Worm (Caenorhabditis elegans) whole organism, young adult: ENCODE results near the gene oac-54.

Experiments
- B0035.1 ChIP-seq: sonication (generic microtip); optimal IDR thresholded peaks from 2 replicates; lab custom pipeline; 2016; ENCODE audit warnings: missing genetic modification characterization, mild to moderate bottlenecking, missing compliant biosample characterization, missing genotype, missing genetic modification reagents
- C06A6.2 ChIP-seq: fragments of 200-800 bp; sonication (Bioruptor generic); conservative IDR thresholded peaks from 2 replicates; pipeline ENCODE4 v1.3.6; 2022; ENCODE audit warnings: missing genetic modification characterization, missing compliant biosample characterization
- F57A8.1 ChIP-seq: fragments of 200-800 bp; sonication (Bioruptor generic); optimal IDR thresholded peaks from 2 replicates; lab custom pipeline; 2018; ENCODE audit warnings: mild to moderate bottlenecking, missing genetic modification characterization, moderate library complexity, missing compliant biosample characterization
- Y53F4B.3 ChIP-seq: fragments of 200-800 bp; sonication (Bioruptor generic); IDR thresholded peaks from 2 replicates; pipeline ENCODE4 v1.3.6; 2022; ENCODE audit warnings: missing genetic modification reagents, missing genetic modification characterization, missing compliant biosample characterization
- Y67H2A.10 ChIP-seq: fragments of 200-800 bp; sonication (Bioruptor generic); conservative IDR thresholded peaks from 2 replicates; pipeline ENCODE4 v1.3.6; 2022; ENCODE audit warnings: missing genetic modification reagents, missing genetic modification characterization, missing compliant biosample characterization
- aptf-2 ChIP-seq: fragments of 200-800 bp; sonication (Bioruptor generic); conservative IDR thresholded peaks from 2 replicates; pipeline ENCODE4 v1.3.6; 2022; ENCODE audit warnings: missing genetic modification reagents, missing genetic modification characterization, missing compliant biosample characterization
- aptf-3 ChIP-seq: fragments of 200-800 bp; sonication (Bioruptor generic); IDR thresholded peaks from 2 replicates; pipeline ENCODE4 v1.3.6; 2022; ENCODE audit warnings: missing genetic modification characterization, missing compliant biosample characterization
- atf-7 ChIP-seq: sonication (generic microtip); optimal IDR thresholded peaks from 2 replicates; lab custom pipeline; 2017; ENCODE audit warnings: mild to moderate bottlenecking, missing genetic modification characterization, missing compliant biosample characterization
- athp-1 ChIP-seq: sonication (generic microtip); optimal IDR thresholded peaks from 2 replicates; lab custom pipeline; 2017; ENCODE audit warnings: mild to moderate bottlenecking, missing genetic modification characterization, missing compliant biosample characterization
- ceh-79 ChIP-seq: sonication (generic microtip); optimal IDR thresholded peaks from 2 replicates; lab custom pipeline; 2017; ENCODE audit warnings: mild to moderate bottlenecking, missing genetic modification characterization, missing compliant biosample characterization
- chd-7 ChIP-seq: sonication (generic microtip); optimal IDR thresholded peaks from 2 replicates; lab custom pipeline; 2016; ENCODE audit warnings: mild to moderate bottlenecking, missing genetic modification characterization, moderate library complexity, missing compliant biosample characterization
- dox-1 ChIP-seq: fragments of 200-800 bp; sonication (Bioruptor generic); IDR thresholded peaks from 2 replicates; pipeline ENCODE4 v1.3.6; 2022; ENCODE audit warnings: missing genetic modification reagents, missing genetic modification characterization, missing compliant biosample characterization
- egl-18 ChIP-seq: fragments of 200-800 bp; sonication (Bioruptor generic); IDR thresholded peaks from 2 replicates; pipeline ENCODE4 v1.3.6; 2022; ENCODE audit warnings: missing genetic modification reagents, missing genetic modification characterization, missing compliant biosample characterization
- egrh-3 ChIP-seq: fragments of 200-800 bp; sonication (Bioruptor generic); IDR thresholded peaks from 2 replicates; pipeline ENCODE4 v1.3.6; 2022; ENCODE audit warnings: missing genetic modification reagents, missing genetic modification characterization, missing compliant biosample characterization
- ekl-4 ChIP-seq: fragments of 200-800 bp; sonication (Bioruptor generic); IDR thresholded peaks from 2 replicates; pipeline ENCODE4 v1.3.6; 2022; ENCODE audit warnings: missing genetic modification reagents, missing genetic modification characterization, missing compliant biosample characterization
- ets-4 ChIP-seq: fragments of 200-800 bp; sonication (Bioruptor generic); optimal IDR thresholded peaks from 2 replicates; lab custom pipeline; 2018; ENCODE audit warnings: mild to moderate bottlenecking, missing genetic modification characterization, missing compliant biosample characterization
- gei-17 ChIP-seq: fragments of 200-800 bp; sonication (Bioruptor generic); optimal IDR thresholded peaks from 2 replicates; lab custom pipeline; 2018; ENCODE audit warnings: mild to moderate bottlenecking, missing genetic modification characterization, missing compliant biosample characterization
- him-1 ChIP-seq: sonication (generic microtip); optimal IDR thresholded peaks from 2 replicates; lab custom pipeline; 2016; ENCODE audit warnings: missing genotype, missing genetic modification reagents, missing genetic modification characterization, missing compliant biosample characterization
- hlh-26 ChIP-seq: fragments of 200-800 bp; sonication (Bioruptor generic); conservative IDR thresholded peaks from 2 replicates; pipeline ENCODE4 v1.3.6; 2022; ENCODE audit warnings: missing genetic modification reagents, missing genetic modification characterization, missing compliant biosample characterization
- hmg-1.2 ChIP-seq: fragments of 200-800 bp; sonication (Bioruptor generic); IDR thresholded peaks from 2 replicates; pipeline ENCODE4 v1.3.6; 2022; ENCODE audit warnings: missing genetic modification reagents, missing genetic modification characterization, missing compliant biosample characterization
- hrde-1 ChIP-seq: sonication (generic microtip); optimal IDR thresholded peaks from 2 replicates; lab custom pipeline; 2016; ENCODE audit warnings: missing genetic modification characterization, mild to moderate bottlenecking, missing compliant biosample characterization, moderate library complexity, missing genotype, missing genetic modification reagents, borderline replicate concordance
- hsf-1 ChIP-seq: fragments of 200-800 bp; sonication (Bioruptor generic); IDR thresholded peaks from 2 replicates; pipeline ENCODE4 v1.3.6; 2022; ENCODE audit warnings: missing genetic modification reagents, missing genetic modification characterization, missing compliant biosample characterization
- let-526 ChIP-seq: fragments of 200-800 bp; sonication (Bioruptor generic); IDR thresholded peaks from 2 replicates; pipeline ENCODE4 v1.3.6; 2022; ENCODE audit warnings: missing genetic modification reagents, missing genetic modification characterization, missing compliant biosample characterization
- lin-40 ChIP-seq: sonication (generic microtip); optimal IDR thresholded peaks from 2 replicates; lab custom pipeline; 2016; ENCODE audit warnings: missing genetic modification characterization, mild to moderate bottlenecking, missing compliant biosample characterization, missing genotype, missing genetic modification reagents
- lsl-1 ChIP-seq: fragments of 200-800 bp; sonication (Bioruptor generic); optimal IDR thresholded peaks from 2 replicates; lab custom pipeline; 2018; ENCODE audit warnings: mild to moderate bottlenecking, missing genetic modification characterization, moderate library complexity, missing compliant biosample characterization
- lsy-27 ChIP-seq: sonication (generic microtip); optimal IDR thresholded peaks from 2 replicates; lab custom pipeline; 2017; ENCODE audit warnings: missing genetic modification characterization, mild to moderate bottlenecking, missing compliant biosample characterization, antibody characterized with exemption, missing genotype, borderline replicate concordance; ENCODE audit not compliant: insufficient read depth
- madf-10 ChIP-seq: sonication (generic microtip); optimal IDR thresholded peaks from 2 replicates; lab custom pipeline; 2016; ENCODE audit warnings: mild to moderate bottlenecking, missing genetic modification characterization, missing compliant biosample characterization
- madf-3 ChIP-seq: fragments of 200-800 bp; sonication (Bioruptor generic); IDR thresholded peaks from 2 replicates; pipeline ENCODE4 v1.3.6; 2022; ENCODE audit warnings: missing genetic modification reagents, missing genetic modification characterization, missing compliant biosample characterization
- mel-28 ChIP-seq: sonication (generic microtip); optimal IDR thresholded peaks from 2 replicates; lab custom pipeline; 2016; ENCODE audit warnings: borderline replicate concordance, mild to moderate bottlenecking, missing genetic modification characterization, missing compliant biosample characterization
- mxl-1 ChIP-seq: sonication (generic microtip); optimal IDR thresholded peaks from 2 replicates; lab custom pipeline; 2016; ENCODE audit warnings: missing genetic modification characterization, missing compliant biosample characterization
- nfya-2 ChIP-seq: fragments of 200-800 bp; sonication (Bioruptor generic); IDR thresholded peaks from 2 replicates; pipeline ENCODE4 v1.3.6; 2022; ENCODE audit warnings: missing genetic modification reagents, missing genetic modification characterization, missing compliant biosample characterization
- nfyb-1 ChIP-seq: fragments of 200-800 bp; sonication (Bioruptor generic); IDR thresholded peaks from 2 replicates; pipeline ENCODE4 v1.3.6; 2022; ENCODE audit warnings: missing genetic modification reagents, missing genetic modification characterization, missing compliant biosample characterization
- nhr-27 ChIP-seq: fragments of 200-800 bp; sonication (Bioruptor generic); optimal IDR thresholded peaks from 2 replicates; lab custom pipeline; 2018; ENCODE audit warnings: mild to moderate bottlenecking, missing genetic modification characterization, moderate library complexity, missing compliant biosample characterization
- nhr-80 ChIP-seq: sonication (generic microtip); optimal IDR thresholded peaks from 2 replicates; lab custom pipeline; 2016; ENCODE audit warnings: missing genetic modification characterization, missing compliant biosample characterization
- pha-4 ChIP-seq: fragments of 150-350 bp; sonication (generic microtip); optimal IDR thresholded peaks from 2 replicates; lab custom pipeline; 2014; ENCODE audit warnings: missing biosample characterization, missing genetic modification reagents, missing genetic modification characterization
- rpc-1 ChIP-seq, 2 experiments: fragments of 150-350 bp in 1 of 2; sonication (generic microtip) in 1 of 2; optimal IDR thresholded peaks; 2 replicates each; lab custom pipeline; 2014 to 2018; ENCODE audit warnings: missing biosample characterization in 1 of 2, missing genetic modification characterization in 1 of 2, missing genetic modification reagents in 1 of 2, missing genotype in 1 of 2
- sptf-2 ChIP-seq: fragments of 200-800 bp; sonication (Bioruptor generic); optimal IDR thresholded peaks from 2 replicates; lab custom pipeline; 2018; ENCODE audit warnings: mild to moderate bottlenecking, missing genetic modification characterization, missing compliant biosample characterization
- tbp1 ChIP-seq: fragments of 200-800 bp; sonication (Bioruptor generic); optimal IDR thresholded peaks from 2 replicates; lab custom pipeline; 2018; ENCODE audit warnings: mild to moderate bottlenecking, missing genetic modification characterization, missing compliant biosample characterization
- zfh-2 ChIP-seq: fragments of 200-800 bp; sonication (Bioruptor generic); conservative IDR thresholded peaks from 2 replicates; pipeline ENCODE4 v1.3.6; 2022; ENCODE audit warnings: missing genetic modification reagents, missing genetic modification characterization, missing compliant biosample characterization
- ztf-18 ChIP-seq: sonication (generic microtip); optimal IDR thresholded peaks from 2 replicates; lab custom pipeline; 2016; ENCODE audit warnings: missing genotype, mild to moderate bottlenecking, missing genetic modification characterization, missing compliant biosample characterization
- ztf-26 ChIP-seq: sonication (generic microtip); optimal IDR thresholded peaks from 2 replicates; lab custom pipeline; 2017; ENCODE audit warnings: missing genetic modification characterization, missing compliant biosample characterization
- ztf-28 ChIP-seq: fragments of 200-800 bp; sonication (Bioruptor generic); IDR thresholded peaks from 2 replicates; pipeline ENCODE4 v1.3.6; 2022; ENCODE audit warnings: missing genetic modification reagents, missing genetic modification characterization, missing compliant biosample characterization

The oac-54 gene

ce11 chrII:9128132-9128531 is 29.8 kb upstream of the oac-54 start (continued):
- TF ChIP-seq athp-1 (tag; lab: Kevin White, UChicago) (no peak), lsl-1 (GFP tag; lab: Kevin White, UChicago) (no peak), dox-1 (GFP tag; lab: Robert Waterston, UW) (peak; percentile 37; the same call in 1 of the 2 replicates), mel-28 (no peak), atf-7 (peak; percentile 30), F57A8.1 (GFP tag; lab: Kevin White, UChicago) (no peak), nhr-80 (tag; lab: Kevin White, UChicago) (peak; percentile 74), pha-4 (tag; lab: Kevin White, UChicago) (no peak), madf-10 (peak; percentile 36), ztf-26 (tag; lab: Kevin White, UChicago) (peak; percentile 47), aptf-3 (GFP tag; lab: Robert Waterston, UW) (no peak), sptf-2 (GFP tag; lab: Kevin White, UChicago) (no peak), nhr-27 (tag; lab: Kevin White, UChicago) (no peak), Y67H2A.10 (GFP tag; lab: Robert Waterston, UW) (no peak), him-1 (no peak), lin-40 (tag; lab: Kevin White, UChicago) (peak; percentile 57), nfyb-1 (GFP tag; lab: Robert Waterston, UW) (peak; percentile 81), tbp1 (GFP tag; lab: Kevin White, UChicago) (peak; percentile 32), aptf-2 (GFP tag; lab: Robert Waterston, UW) (no peak), chd-7 (tag; lab: Kevin White, UChicago) (peak; percentile 26), rpc-1 (optimal IDR thresholded peaks at IDR 0.05; lab: Kevin White, UChicago) (peak; percentile 49), rpc-1 (tag; optimal IDR thresholded peaks at IDR 0.05; lab: Kevin White, UChicago) (no peak), hsf-1 (GFP tag; lab: Robert Waterston, UW) (peak; percentile 92), mxl-1 (tag; lab: Kevin White, UChicago) (no peak), egl-18 (0 out of 2 replicates have a peak, but pooled peaks have one; percentile 54), lsy-27 (tag; lab: Kevin White, UChicago) (no peak), hmg-1.2 (peak; percentile 51; the same call in 1 of the 2 replicates), gei-17 (GFP tag; lab: Kevin White, UChicago) (peak; percentile 10)

DNA sequence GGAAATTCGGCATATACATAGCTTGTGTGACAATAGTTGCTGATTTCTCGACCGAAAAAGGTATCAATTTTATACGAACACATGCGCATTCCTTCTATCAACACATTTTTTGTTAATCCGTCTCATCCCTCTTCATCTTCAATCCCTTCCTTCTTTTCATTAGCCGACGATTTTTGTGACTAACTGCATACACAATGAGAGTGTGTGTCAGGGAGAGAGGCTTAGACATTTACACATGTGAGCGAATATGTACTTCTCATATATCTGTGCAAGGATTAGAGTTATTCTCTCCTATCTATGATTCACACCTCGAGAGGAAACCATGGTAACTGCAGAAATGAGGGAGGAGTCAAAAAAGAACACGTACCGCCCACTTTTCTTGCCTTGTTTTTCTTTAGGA is 27.6 kb upstream of the oac-54 start:
- TF ChIP-seq hmg-1.2: no peak; the same call in 1 of the 2 replicates
- TF ChIP-seq ets-4: no peak
- no peak for TF ChIP-seq hlh-26 (GFP tag; lab: Robert Waterston, UW)
- TF ChIP-seq let-526 (GFP tag; lab: Robert Waterston, UW): no peak
- TF ChIP-seq C06A6.2 (GFP tag; lab: Robert Waterston, UW): no peak
- no peak for TF ChIP-seq Y53F4B.3
- TF ChIP-seq ceh-79 (tag; lab: Kevin White, UChicago): no peak
- no peak for TF ChIP-seq hsf-1 (GFP tag; lab: Robert Waterston, UW)
- no peak for TF ChIP-seq nfya-2
- TF ChIP-seq B0035.1 (tag; lab: Kevin White, UChicago): no peak
- TF ChIP-seq sptf-2 (GFP tag; lab: Kevin White, UChicago): no peak
- TF ChIP-seq, all 124 proteins: peak for 0

ce11 chrII:9131363-9131762 is 26.5 kb upstream of the oac-54 start, which contains the start of gene C16D2.1:
Gene C16D2.1 (plus strand): TSS chrII:9131663.
- TF ChIP-seq ceh-79 (tag; lab: Kevin White, UChicago): no peak
- no peak for TF ChIP-seq mel-28
- TF ChIP-seq hlh-26 (GFP tag; lab: Robert Waterston, UW): no peak
- no peak for TF ChIP-seq ztf-18 (tag; lab: Kevin White, UChicago)
- TF ChIP-seq ztf-28 (GFP tag; lab: Robert Waterston, UW): no peak
- no peak for TF ChIP-seq madf-3 (GFP tag; lab: Robert Waterston, UW)
- no peak for TF ChIP-seq zfh-2 (GFP tag; lab: Robert Waterston, UW)
- TF ChIP-seq hrde-1 (tag; lab: Kevin White, UChicago): no peak
- TF ChIP-seq ekl-4 (GFP tag; lab: Robert Waterston, UW): no peak
- TF ChIP-seq lsl-1 (GFP tag; lab: Kevin White, UChicago): no peak
- no peak for TF ChIP-seq nfyb-1 (GFP tag; lab: Robert Waterston, UW)
- TF ChIP-seq egrh-3 (GFP tag; lab: Robert Waterston, UW): no peak
